Fruit fly (Drosophila melanogaster) whole organism, wandering third instar larva: ENCODE data around the gene Ctr1B.

Experiments used
- Abd-B ChIP-seq: fragments of >200 bp; optimal IDR thresholded peaks from 2 replicates; lab custom pipeline; 2017; ENCODE audit warnings: missing biosample characterization, missing genetic modification characterization
- CrebA ChIP-seq: fragments of 200-800 bp; sonication (Bioruptor generic); optimal IDR thresholded peaks from 2 replicates; lab custom pipeline; 2016; ENCODE audit warnings: missing biosample characterization, mild to moderate bottlenecking, missing genetic modification characterization, borderline replicate concordance
- Mio ChIP-seq: sonication (Bioruptor generic); optimal IDR thresholded peaks from 2 replicates; lab custom pipeline; 2016; ENCODE audit warnings: missing biosample characterization, missing genetic modification characterization
- Rel ChIP-seq, 2 experiments: fragments of 200-800 bp; sonication (Bioruptor generic) in 1 of 2; optimal IDR thresholded peaks; 2 replicates in 1 of 2; 3 replicates in 1 of 2; lab custom pipeline; 2016 to 2019; ENCODE audit warnings: mild to moderate bottlenecking in 2 of 2, missing biosample characterization in 2 of 2, missing genetic modification characterization in 2 of 2, moderate library complexity in 1 of 2
- lola ChIP-seq: fragments of >200 bp; optimal IDR thresholded peaks from 2 replicates; lab custom pipeline; 2017; ENCODE audit warnings: missing biosample characterization, missing genetic modification characterization

- TF ChIP-seq CrebA (GFP tag; lab: Kevin White, UChicago) = no peak
- no peak for TF ChIP-seq Rel (GFP tag; optimal IDR thresholded peaks at IDR 0.05; lab: Kevin White, UChicago)
- TF ChIP-seq Rel (tag; optimal IDR thresholded peaks at IDR 0.05; lab: Kevin White, UChicago) = no peak
- no peak for TF ChIP-seq Mio (GFP tag; lab: Kevin White, UChicago)
- no peak for TF ChIP-seq lola
- no peak for TF ChIP-seq Abd-B (GFP tag; lab: Kevin White, UChicago)
Observed at dm6 chr3R:8343251-8343744, 25.9 kb downstream of the Ctr1B start, which contains the start of the genes PNKP and COX7AL.
